Fruit fly (Drosophila melanogaster): Measurements from ENCODE around the gene CG18789.

The CG18789 gene

dm6 chr2L:12011682-12012655, 16.7 kb upstream of the CG18789 start (continued):
- peak; percentile 41 for TF ChIP-seq fd59A (GFP tag; optimal IDR thresholded peaks at IDR 0.05)
- TF ChIP-seq CG9139 (GFP tag; optimal IDR thresholded peaks at IDR 0.05): peak; percentile 56
- TF ChIP-seq CG6808 (GFP tag; optimal IDR thresholded peaks at IDR 0.05): peak; percentile 69
- TF ChIP-seq Eip75B (GFP tag; optimal IDR thresholded peaks at IDR 0.05): peak; percentile 90
- TF ChIP-seq vri (GFP tag; optimal IDR thresholded peaks at IDR 0.05): no peak
- TF ChIP-seq dac (GFP tag; optimal IDR thresholded peaks at IDR 0.05): peak; percentile 27
- no peak for TF ChIP-seq CG8632 (GFP tag; optimal IDR thresholded peaks at IDR 0.05)
- peak; percentile 80 for TF ChIP-seq topi (GFP tag; optimal IDR thresholded peaks at IDR 0.05)
- peak; percentile 74 for TF ChIP-seq Blimp-1 (GFP tag; optimal IDR thresholded peaks at IDR 0.05)
- no peak for TF ChIP-seq CG8119 (GFP tag; IDR thresholded peaks at IDR 0.05)
- TF ChIP-seq Met (GFP tag; optimal IDR thresholded peaks at IDR 0.05): peak; percentile 85
- TF ChIP-seq Sox102F (GFP tag; optimal IDR thresholded peaks at IDR 0.05): peak; percentile 83
- TF ChIP-seq CG34406 (GFP tag; optimal IDR thresholded peaks at IDR 0.05): peak; percentile 29
- TF ChIP-seq CG3919 (GFP tag; optimal IDR thresholded peaks at IDR 0.05): peak; percentile 84

DNA sequence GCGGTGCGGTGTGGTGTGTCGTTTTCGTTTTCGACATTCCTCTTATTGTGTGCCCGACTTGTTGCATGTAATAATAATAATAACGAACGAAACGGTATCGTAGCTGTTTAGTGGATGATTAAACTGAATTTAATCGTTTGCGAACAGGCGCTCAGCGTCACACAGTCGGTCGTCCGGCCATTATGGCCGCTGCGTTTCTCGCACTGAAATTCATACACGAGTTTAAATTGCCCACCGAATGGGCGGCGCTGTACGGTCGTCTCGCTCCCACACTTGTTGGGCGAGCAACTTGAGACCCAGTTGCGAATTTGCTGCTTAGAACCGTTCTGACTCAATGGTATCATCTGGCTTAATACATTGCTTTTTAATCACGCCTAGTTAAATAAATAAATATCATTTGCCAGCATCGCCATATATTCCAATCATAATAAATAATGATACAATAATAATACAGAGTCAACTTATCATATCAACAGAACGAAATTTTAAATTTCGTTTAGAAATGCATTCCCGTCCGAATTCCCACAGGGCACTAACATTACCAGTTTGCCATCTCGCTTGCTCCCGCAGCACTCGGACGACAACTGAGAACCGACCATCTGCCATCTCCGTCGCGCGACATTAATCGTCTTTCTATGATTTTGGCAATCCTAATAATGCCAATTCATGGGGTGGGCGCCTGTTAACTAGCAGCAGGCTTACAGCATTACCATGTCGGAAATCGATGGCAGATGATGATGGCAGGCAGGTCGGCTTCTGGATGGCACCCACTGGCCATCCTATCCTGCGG, 15.8 kb upstream of the CG18789 start:
- TF ChIP-seq CG9139 (GFP tag; optimal IDR thresholded peaks at IDR 0.05) (peak; percentile 79), CG11294 (GFP tag; IDR thresholded peaks at IDR 0.05) (no peak), net (GFP tag; optimal IDR thresholded peaks at IDR 0.05) (peak; percentile 83), ss (GFP tag; optimal IDR thresholded peaks at IDR 0.05) (peak; percentile 88 to 94), spab (GFP tag; optimal IDR thresholded peaks at IDR 0.05) (peak; percentile 90), esn (GFP tag; optimal IDR thresholded peaks at IDR 0.05) (peak; percentile 93), CG6808 (GFP tag; optimal IDR thresholded peaks at IDR 0.05) (peak; percentile 96), eg (GFP tag; IDR thresholded peaks at IDR 0.05) (no peak), CG6792 (GFP tag; optimal IDR thresholded peaks at IDR 0.05) (peak; percentile 87), fd59A (GFP tag; optimal IDR thresholded peaks at IDR 0.05) (peak; percentile 88), Lpt (GFP tag; optimal IDR thresholded peaks at IDR 0.05) (peak; percentile 74), dsx (GFP tag; optimal IDR thresholded peaks at IDR 0.05; ENCODE audit: poor library complexity, severe bottlenecking) (no peak), CG32006 (GFP tag; optimal IDR thresholded peaks at IDR 0.05) (peak; percentile 93), CG3919 (GFP tag; optimal IDR thresholded peaks at IDR 0.05) (peak; percentile 90), CG34406 (GFP tag; optimal IDR thresholded peaks at IDR 0.05) (peak; percentile 91), CG6163 (GFP tag; IDR thresholded peaks at IDR 0.05) (no peak), Gug (GFP tag; IDR thresholded peaks at IDR 0.05) (no peak), CG8119 (GFP tag; IDR thresholded peaks at IDR 0.05) (no peak), CG7368 (GFP tag; optimal IDR thresholded peaks at IDR 0.05) (peak; percentile 82), acj6 (GFP tag; optimal IDR thresholded peaks at IDR 0.05) (peak; percentile 90), CG4318 (GFP tag; optimal IDR thresholded peaks at IDR 0.05) (peak; percentile 87), svp (GFP tag) (peak; percentile 93), CG3032 (tag; optimal IDR thresholded peaks at IDR 0.05) (peak; percentile 95), Sox14 (GFP tag; optimal IDR thresholded peaks at IDR 0.05) (peak; percentile 90), Met (GFP tag; optimal IDR thresholded peaks at IDR 0.05) (peak; percentile 91), Smox (GFP tag; optimal IDR thresholded peaks at IDR 0.05) (peak; percentile 90), Sox15 (GFP tag; optimal IDR thresholded peaks at IDR 0.05) (peak; percentile 86), topi (GFP tag; optimal IDR thresholded peaks at IDR 0.05) (peak; percentile 92), OdsH (GFP tag; optimal IDR thresholded peaks at IDR 0.05) (peak; percentile 91), CG15336 (GFP tag; IDR thresholded peaks at IDR 0.05) (no peak), Ets21C (GFP tag; optimal IDR thresholded peaks at IDR 0.05) (peak; percentile 71), Hr38 (GFP tag; optimal IDR thresholded peaks at IDR 0.05) (peak; percentile 48), lz (GFP tag; optimal IDR thresholded peaks at IDR 0.05) (peak; percentile 92), Sox102F (GFP tag; optimal IDR thresholded peaks at IDR 0.05) (peak; percentile 86), fd85E (GFP tag; optimal IDR thresholded peaks at IDR 0.05) (peak; percentile 42), Hr4 (GFP tag; optimal IDR thresholded peaks at IDR 0.05) (peak; percentile 93), salr (GFP tag; optimal IDR thresholded peaks at IDR 0.05) (peak; percentile 55 to 89), dac (GFP tag; optimal IDR thresholded peaks at IDR 0.05) (peak; percentile 78), CG6854 (GFP tag; optimal IDR thresholded peaks at IDR 0.05) (peak; percentile 86), vri (GFP tag; optimal IDR thresholded peaks at IDR 0.05) (no peak), achi (GFP tag; optimal IDR thresholded peaks at IDR 0.05) (peak; percentile 91)

Data from whole organism, prepupa.